Worm (Caenorhabditis elegans) whole organism, L2 larva: ENCODE measurements around the gene F11A5.17.

Source experiments
- C34F6.9 ChIP-seq: fragments of 150-350 bp; optimal IDR thresholded peaks from 2 replicates; lab custom pipeline; 2014; ENCODE audit warnings: missing biosample characterization, missing genetic modification characterization
- R02D3.7 ChIP-seq: fragments of 150-350 bp; optimal IDR thresholded peaks from 2 replicates; lab custom pipeline; 2014; ENCODE audit warnings: missing biosample characterization, missing genetic modification characterization
- Y55F3AM.14 ChIP-seq: fragments of 200-800 bp; sonication (Bioruptor generic); optimal IDR thresholded peaks from 2 replicates; lab custom pipeline; 2018; ENCODE audit warnings: mild to moderate bottlenecking, missing genetic modification characterization, missing compliant biosample characterization
- ZK546.5 ChIP-seq: sonication (generic microtip); optimal IDR thresholded peaks from 2 replicates; lab custom pipeline; 2017; ENCODE audit warnings: missing biosample characterization, missing genetic modification characterization
- alr-1 ChIP-seq: fragments of 150-350 bp; optimal IDR thresholded peaks from 2 replicates; lab custom pipeline; 2014; ENCODE audit warnings: missing biosample characterization, missing genetic modification characterization
- aly-2 ChIP-seq: fragments of 150-350 bp; optimal IDR thresholded peaks from 2 replicates; lab custom pipeline; 2014; ENCODE audit warnings: missing biosample characterization, missing genetic modification characterization
- ama-1 ChIP-seq: fragments of 150-350 bp; optimal IDR thresholded peaks from 2 replicates; lab custom pipeline; 2018; ENCODE audit warnings: inconsistent platforms
- blmp-1 ChIP-seq: sonication (generic microtip); optimal IDR thresholded peaks from 2 replicates; lab custom pipeline; 2017; ENCODE audit warnings: missing genetic modification characterization, mild to moderate bottlenecking, missing compliant biosample characterization, antibody characterized with exemption, moderate library complexity; ENCODE audit not compliant: insufficient read depth
- ceh-16 ChIP-seq: fragments of 150-350 bp; optimal IDR thresholded peaks from 2 replicates; lab custom pipeline; 2014; ENCODE audit warnings: missing biosample characterization, missing genetic modification characterization
- ceh-82 ChIP-seq: fragments of 150-350 bp; optimal IDR thresholded peaks from 2 replicates; lab custom pipeline; 2014; ENCODE audit warnings: missing biosample characterization, missing genetic modification characterization
- egl-27 ChIP-seq: sonication (generic microtip); optimal IDR thresholded peaks from 3 replicates; lab custom pipeline; 2017; ENCODE audit warnings: missing biosample characterization, missing genetic modification reagents, missing genetic modification characterization
- elt-1 ChIP-seq: fragments of 150-350 bp; optimal IDR thresholded peaks from 2 replicates; lab custom pipeline; 2014; ENCODE audit warnings: missing biosample characterization, missing genetic modification characterization
- elt-3 ChIP-seq: sonication (generic microtip); optimal IDR thresholded peaks from 2 replicates; lab custom pipeline; 2017; ENCODE audit warnings: missing biosample characterization, missing genetic modification characterization
- gmeb-1 ChIP-seq: fragments of 150-350 bp; optimal IDR thresholded peaks from 2 replicates; lab custom pipeline; 2014; ENCODE audit warnings: missing biosample characterization, missing genetic modification characterization
- lin-11 ChIP-seq: fragments of 150-350 bp; sonication (generic microtip); optimal IDR thresholded peaks from 2 replicates; lab custom pipeline; 2014; ENCODE audit warnings: missing biosample characterization, missing genetic modification characterization, inconsistent platforms, mixed read lengths
- lin-13 ChIP-seq: fragments of 150-350 bp; optimal IDR thresholded peaks from 2 replicates; lab custom pipeline; 2014; ENCODE audit warnings: missing biosample characterization, missing genetic modification reagents, missing genetic modification characterization
- lin-39 ChIP-seq: fragments of 150-350 bp; optimal IDR thresholded peaks from 2 replicates; lab custom pipeline; 2014; ENCODE audit warnings: missing biosample characterization, missing genetic modification reagents, missing genetic modification characterization
- lsy-2 ChIP-seq, 2 experiments: fragments of 150-350 bp in 1 of 2; sonication (generic microtip) in 1 of 2; optimal IDR thresholded peaks; 2 replicates each; lab custom pipeline; 2014 to 2017; ENCODE audit warnings: missing biosample characterization in 2 of 2, missing genetic modification characterization in 2 of 2
- mdl-1 ChIP-seq, 2 experiments: fragments of 150-350 bp in 1 of 2; sonication (generic microtip) in 1 of 2; optimal IDR thresholded peaks; 2 replicates each; lab custom pipeline; 2017; ENCODE audit warnings: missing biosample characterization in 2 of 2, missing genetic modification characterization in 2 of 2
- nhr-129 ChIP-seq: fragments of 150-350 bp; optimal IDR thresholded peaks from 2 replicates; lab custom pipeline; 2014; ENCODE audit warnings: missing biosample characterization, missing genetic modification characterization
- nhr-25 ChIP-seq: fragments of 150-350 bp; sonication (generic microtip); optimal IDR thresholded peaks from 3 replicates; lab custom pipeline; 2014; ENCODE audit warnings: missing biosample characterization, missing genetic modification characterization
- peb-1 ChIP-seq: fragments of 150-350 bp; optimal IDR thresholded peaks from 2 replicates; lab custom pipeline; 2014; ENCODE audit warnings: missing biosample characterization, missing genetic modification characterization
- sem-4 ChIP-seq: fragments of 150-350 bp; optimal IDR thresholded peaks from 2 replicates; lab custom pipeline; 2014; ENCODE audit warnings: missing biosample characterization, missing genetic modification reagents, missing genetic modification characterization
- skn-1 ChIP-seq: sonication (generic microtip); optimal IDR thresholded peaks from 2 replicates; lab custom pipeline; 2017; ENCODE audit warnings: missing biosample characterization, missing genetic modification characterization
- snpc-4 ChIP-seq: fragments of 150-350 bp; optimal IDR thresholded peaks from 2 replicates; lab custom pipeline; 2014; ENCODE audit warnings: missing biosample characterization, missing genetic modification characterization
- unc-39 ChIP-seq: fragments of 150-350 bp; optimal IDR thresholded peaks from 2 replicates; lab custom pipeline; 2014; ENCODE audit warnings: missing biosample characterization, missing genetic modification characterization
- unc-55 ChIP-seq: fragments of 150-350 bp; sonication (generic microtip); optimal IDR thresholded peaks from 3 replicates; lab custom pipeline; 2014; ENCODE audit warnings: missing biosample characterization, missing genetic modification reagents, missing genetic modification characterization
- unc-62 ChIP-seq: fragments of 150-350 bp; optimal IDR thresholded peaks from 2 replicates; lab custom pipeline; 2014; ENCODE audit warnings: missing biosample characterization, missing genetic modification reagents, missing genetic modification characterization
- ztf-1 ChIP-seq: fragments of 200-800 bp; sonication (Bioruptor generic); conservative IDR thresholded peaks from 2 replicates; pipeline ENCODE4 v1.3.6; 2022; ENCODE audit warnings: missing genetic modification characterization, missing compliant biosample characterization
- ztf-11 ChIP-seq: sonication (generic microtip); optimal IDR thresholded peaks from 2 replicates; lab custom pipeline; 2017; ENCODE audit warnings: missing biosample characterization, missing genetic modification characterization
- ztf-4 ChIP-seq: fragments of 150-350 bp; optimal IDR thresholded peaks from 2 replicates; lab custom pipeline; 2014; ENCODE audit warnings: missing biosample characterization, missing genetic modification characterization

The F11A5.17 gene

DNA sequence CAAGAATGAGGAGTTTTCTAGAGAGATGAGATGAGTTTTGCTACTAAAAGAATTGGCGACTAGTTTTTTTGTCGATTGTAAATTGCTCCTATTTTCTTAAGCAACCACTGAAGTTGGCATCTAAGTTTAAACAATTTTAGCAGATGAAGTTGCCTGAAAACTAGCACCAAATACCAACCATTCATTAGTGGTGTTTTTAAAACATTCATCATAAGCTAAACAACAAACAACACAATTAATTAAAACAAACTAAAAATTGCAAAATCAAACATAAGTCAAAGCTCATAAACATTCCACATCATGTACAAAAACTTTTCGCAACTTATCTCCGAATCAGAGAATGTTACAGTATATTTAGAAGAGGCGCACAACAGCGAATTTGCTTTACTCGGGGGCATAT is 19.7 kb upstream of the F11A5.17 start, which contains the start of gene srz-13:
Gene srz-13 (plus strand): TSS at position 301 of the 400 bp plus-strand sequence.
- TF ChIP-seq ama-1 (lab: Kevin White, UChicago) = no peak

DNA sequence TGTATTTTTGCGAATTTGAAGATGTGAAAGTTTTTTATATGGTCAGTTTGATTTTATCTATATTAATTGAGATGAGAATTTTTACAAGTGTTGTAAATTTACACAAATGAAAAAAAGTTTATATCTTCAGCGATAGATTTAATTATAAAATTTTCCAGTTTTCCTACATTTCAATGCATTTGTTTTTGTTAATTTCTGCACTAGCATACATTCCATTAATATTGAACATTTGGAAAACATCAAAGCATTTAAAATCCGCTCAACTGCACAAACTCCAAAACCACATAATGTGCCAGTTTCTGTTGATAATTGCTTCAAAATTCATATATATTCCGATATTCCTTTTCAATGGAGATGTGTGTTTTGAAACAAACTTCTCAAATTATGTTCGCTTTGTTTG is 18.9 kb upstream of the F11A5.17 start, which contains the start of gene srh-277:
Gene srh-277 (plus strand): TSS at position 301 of the 400 bp plus-strand sequence.
- TF ChIP-seq unc-55 = no peak
- no peak for TF ChIP-seq elt-1
- no peak for TF ChIP-seq unc-39
- no peak for TF ChIP-seq C34F6.9 (tag; lab: Kevin White, UChicago)
- TF ChIP-seq skn-1 = no peak

DNA sequence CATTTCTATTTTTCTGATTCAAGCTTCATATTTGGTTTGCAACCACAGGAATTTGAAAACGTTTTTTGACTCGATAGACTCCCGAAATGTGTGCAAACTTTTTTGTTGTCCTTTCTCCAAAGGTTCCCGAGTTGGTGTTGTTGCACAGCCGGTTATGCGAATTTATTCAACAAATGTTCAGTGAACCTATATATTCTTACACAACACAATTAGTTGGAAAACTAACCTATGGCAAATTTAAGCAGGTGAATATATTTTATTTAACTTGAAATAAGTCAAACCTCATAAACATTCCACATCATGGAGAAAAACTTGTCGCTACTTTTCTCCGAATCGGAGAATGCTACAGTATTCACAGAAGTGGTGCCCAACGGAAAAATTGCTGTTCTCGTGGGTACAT is 18.5 kb upstream of the F11A5.17 start, which contains the start of gene srz-14:
Gene srz-14 (plus strand): TSS at position 301 of the 400 bp plus-strand sequence.
- TF ChIP-seq aly-2 (no peak), lin-39 (tag; lab: Kevin White, UChicago) (no peak), ztf-1 (GFP tag; lab: Robert Waterston, UW) (no peak), ama-1 (lab: Kevin White, UChicago) (no peak), ceh-82 (tag; lab: Kevin White, UChicago) (no peak), nhr-25 (tag; lab: Kevin White, UChicago) (no peak), peb-1 (tag; lab: Kevin White, UChicago) (no peak), lin-11 (tag; lab: Kevin White, UChicago) (no peak), ZK546.5 (no peak), unc-39 (no peak)

DNA sequence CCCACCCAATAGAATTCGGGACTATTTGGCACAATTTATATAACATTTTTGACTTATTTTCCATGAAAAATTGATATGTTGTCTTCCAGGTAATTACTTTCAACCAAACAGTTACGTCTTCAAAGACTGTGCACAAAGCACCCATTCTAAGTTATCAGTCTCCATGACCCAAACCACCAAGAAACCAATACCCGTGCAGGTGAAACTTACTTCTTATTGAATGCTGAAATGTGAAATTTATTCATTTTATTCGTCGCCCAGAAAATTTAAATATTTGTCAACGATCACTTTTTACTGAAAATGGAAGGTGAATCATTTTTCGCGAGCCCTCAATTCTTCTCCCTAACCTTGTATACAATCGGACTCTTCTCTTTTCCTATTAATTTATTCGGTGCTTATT is 11.3 kb upstream of the F11A5.17 start, which contains the start of gene srh-281:
Gene srh-281 (plus strand): TSS at position 301 of the 400 bp plus-strand sequence.
- TF ChIP-seq ztf-11 (tag; lab: Kevin White, UChicago) (no peak), mdl-1 (tag; optimal IDR thresholded peaks at IDR 0.05; lab: Kevin White, UChicago) (no peak), unc-55 (no peak), ama-1 (lab: Kevin White, UChicago) (no peak), lin-39 (tag; lab: Kevin White, UChicago) (no peak), nhr-25 (tag; lab: Kevin White, UChicago) (no peak), nhr-129 (tag; lab: Kevin White, UChicago) (no peak), egl-27 (tag; lab: Kevin White, UChicago) (no peak), Y55F3AM.14 (GFP tag; lab: Kevin White, UChicago) (no peak)
- TF ChIP-seq, all 48 proteins: peak for 0

DNA sequence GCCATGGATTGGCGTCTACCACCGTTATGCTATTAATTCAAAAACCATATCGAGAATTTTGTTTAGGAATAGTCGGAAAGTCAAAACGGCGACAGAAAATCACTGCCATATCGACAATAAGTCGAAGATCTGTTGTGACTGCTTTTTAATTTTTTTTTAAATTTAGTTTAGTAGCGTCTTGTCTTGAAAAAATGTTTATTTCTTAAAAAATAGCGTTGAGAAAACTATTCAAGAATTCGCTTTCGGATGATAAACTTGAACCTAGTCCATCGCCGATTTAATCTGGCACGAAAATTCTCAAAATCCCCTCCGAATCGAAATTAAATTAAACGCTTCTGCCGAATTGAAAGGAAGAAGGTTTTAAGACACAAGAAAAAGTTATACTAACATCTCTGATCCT is 9.7 kb upstream of the F11A5.17 start, which contains the start of gene srh-279:
Gene srh-279 (plus strand): TSS at position 301 of the 400 bp plus-strand sequence.
- TF ChIP-seq alr-1 (no peak), egl-27 (tag; lab: Kevin White, UChicago) (no peak), lin-11 (tag; lab: Kevin White, UChicago) (no peak), ceh-82 (tag; lab: Kevin White, UChicago) (no peak)

DNA sequence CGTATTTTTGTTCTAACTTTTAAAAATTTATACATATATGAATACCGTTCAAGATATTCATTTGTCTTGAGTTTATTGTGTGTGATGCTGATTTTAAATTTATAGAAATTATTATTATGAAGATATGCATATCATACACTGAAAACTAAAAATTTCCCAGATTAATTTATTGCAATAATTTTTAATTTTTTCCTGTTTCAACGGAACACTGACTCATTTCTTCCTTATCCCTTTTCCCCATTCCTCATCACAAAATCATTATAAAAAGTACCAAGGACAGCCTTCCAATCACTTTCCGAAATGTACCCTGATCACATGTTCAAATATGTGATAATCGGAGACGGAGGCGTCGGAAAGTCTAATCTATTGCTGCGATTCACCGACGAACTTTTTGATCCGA is 7.2 kb upstream of the F11A5.17 start, which contains the start of gene rabr-4:
Gene rabr-4 (plus strand): TSS at position 301 of the 400 bp plus-strand sequence.
- TF ChIP-seq unc-62 (GFP tag; lab: Kevin White, UChicago) = no peak
- no peak for TF ChIP-seq ama-1 (lab: Kevin White, UChicago)
- TF ChIP-seq snpc-4 = no peak
- no peak for TF ChIP-seq unc-55
- TF ChIP-seq sem-4 = no peak
- no peak for TF ChIP-seq nhr-129 (tag; lab: Kevin White, UChicago)
- TF ChIP-seq ztf-1 (GFP tag; lab: Robert Waterston, UW) = no peak
- TF ChIP-seq, all 48 proteins: peak for 0

DNA sequence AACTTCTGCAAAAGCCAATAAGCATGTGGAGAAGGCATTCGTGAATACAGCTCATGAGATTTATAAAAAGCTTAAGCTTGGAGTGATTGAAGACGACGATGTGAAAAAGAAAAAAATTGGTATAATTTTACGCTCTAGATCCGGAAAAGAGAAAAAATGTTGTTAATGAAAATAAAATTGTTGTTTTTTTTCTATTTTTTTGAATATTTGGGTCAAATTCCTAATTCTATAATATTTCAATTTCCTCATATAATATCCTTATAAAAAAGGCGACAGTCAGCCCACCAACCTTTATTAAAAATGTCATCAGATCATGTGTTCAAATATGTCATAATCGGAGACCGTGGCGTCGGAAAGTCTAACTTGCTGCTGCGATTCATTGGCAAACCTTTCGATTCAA is 6.5 kb upstream of the F11A5.17 start, which contains the start of gene rabr-3:
Gene rabr-3 (plus strand): TSS at position 301 of the 400 bp plus-strand sequence.
- no peak for TF ChIP-seq lin-39 (tag; lab: Kevin White, UChicago)
- TF ChIP-seq elt-3 (tag; lab: Kevin White, UChicago) = no peak
- TF ChIP-seq gmeb-1 (tag; lab: Kevin White, UChicago) = no peak
- no peak for TF ChIP-seq aly-2
- TF ChIP-seq ceh-16 = no peak

DNA sequence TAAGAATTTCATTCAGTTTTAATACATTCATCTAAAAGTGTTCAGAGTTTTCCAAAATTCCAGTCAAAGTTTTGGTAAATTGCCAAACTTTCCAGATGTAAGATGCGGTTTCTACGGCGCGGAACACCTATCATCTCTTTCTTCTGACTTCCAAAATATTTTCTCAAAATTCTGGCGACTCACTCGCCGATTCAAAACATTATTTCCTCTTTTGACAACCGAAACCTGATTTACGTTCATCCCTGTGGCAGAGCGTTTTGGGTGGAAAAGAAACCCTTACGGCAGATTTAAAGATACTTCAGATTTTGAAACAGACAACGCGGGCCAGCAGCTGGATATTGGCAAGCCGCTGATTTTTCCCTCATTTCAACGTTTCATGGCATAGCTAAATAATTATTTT is 3.8 kb upstream of the F11A5.17 start, which contains the start of gene F11A5.5:
Gene F11A5.5 (plus strand): TSS at position 301 of the 400 bp plus-strand sequence.
- TF ChIP-seq ztf-11 (tag; lab: Kevin White, UChicago) (no peak), elt-3 (tag; lab: Kevin White, UChicago) (no peak), gmeb-1 (tag; lab: Kevin White, UChicago) (no peak), ztf-4 (tag; lab: Kevin White, UChicago) (no peak), R02D3.7 (no peak), skn-1 (no peak), lin-13 (GFP tag; lab: Kevin White, UChicago) (no peak), egl-27 (tag; lab: Kevin White, UChicago) (no peak), lsy-2 (tag; optimal IDR thresholded peaks at IDR 0.05; lab: Kevin White, UChicago) (no peak), blmp-1 (no peak), snpc-4 (no peak), unc-39 (no peak), ama-1 (lab: Kevin White, UChicago) (no peak)
